Worm (Caenorhabditis elegans): ENCODE measurements around the gene rsef-1.

The rsef-1 gene

DNA sequence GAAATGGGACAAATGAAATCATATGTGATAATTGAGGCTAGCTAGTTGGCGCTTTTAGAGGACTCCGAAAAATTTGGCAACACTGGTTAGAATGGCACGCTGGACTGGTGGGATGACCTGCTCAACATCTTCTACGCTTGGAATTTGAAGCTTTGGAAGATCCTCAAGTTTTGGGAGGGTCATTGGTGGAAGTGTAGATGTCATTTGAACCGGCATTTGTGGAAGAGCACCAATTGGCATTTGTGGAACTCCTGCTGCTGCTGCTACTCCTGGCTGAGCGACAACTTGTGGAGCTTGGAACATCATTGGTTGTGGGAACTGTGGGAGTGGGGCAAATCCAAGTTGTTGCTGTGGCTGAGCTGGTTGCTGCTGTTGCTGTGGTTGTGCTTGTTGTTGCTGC, 33.3 kb upstream of the rsef-1 start:
- TF ChIP-seq nhr-28 (tag; optimal IDR thresholded peaks at IDR 0.05) (no peak), lin-32 (GFP tag; optimal IDR thresholded peaks at IDR 0.05) (no peak), ceh-43 (GFP tag; optimal IDR thresholded peaks at IDR 0.05) (no peak), unc-39 (tag; optimal IDR thresholded peaks at IDR 0.05) (no peak), tbx-8 (GFP tag; optimal IDR thresholded peaks at IDR 0.05) (no peak), blmp-1 (tag; optimal IDR thresholded peaks at IDR 0.05) (no peak), nhr-12 (tag; optimal IDR thresholded peaks at IDR 0.05) (no peak), mab-5 (tag; optimal IDR thresholded peaks at IDR 0.05) (no peak), ceh-83 (GFP tag; optimal IDR thresholded peaks at IDR 0.05) (no peak), nhr-237 (tag; optimal IDR thresholded peaks at IDR 0.05) (no peak), elt-1 (tag; optimal IDR thresholded peaks at IDR 0.05; ENCODE audit: borderline replicate concordance, insufficient read depth) (no peak), flh-1 (GFP tag; optimal IDR thresholded peaks at IDR 0.05) (no peak), ceh-39 (tag; optimal IDR thresholded peaks at IDR 0.05) (no peak)

DNA sequence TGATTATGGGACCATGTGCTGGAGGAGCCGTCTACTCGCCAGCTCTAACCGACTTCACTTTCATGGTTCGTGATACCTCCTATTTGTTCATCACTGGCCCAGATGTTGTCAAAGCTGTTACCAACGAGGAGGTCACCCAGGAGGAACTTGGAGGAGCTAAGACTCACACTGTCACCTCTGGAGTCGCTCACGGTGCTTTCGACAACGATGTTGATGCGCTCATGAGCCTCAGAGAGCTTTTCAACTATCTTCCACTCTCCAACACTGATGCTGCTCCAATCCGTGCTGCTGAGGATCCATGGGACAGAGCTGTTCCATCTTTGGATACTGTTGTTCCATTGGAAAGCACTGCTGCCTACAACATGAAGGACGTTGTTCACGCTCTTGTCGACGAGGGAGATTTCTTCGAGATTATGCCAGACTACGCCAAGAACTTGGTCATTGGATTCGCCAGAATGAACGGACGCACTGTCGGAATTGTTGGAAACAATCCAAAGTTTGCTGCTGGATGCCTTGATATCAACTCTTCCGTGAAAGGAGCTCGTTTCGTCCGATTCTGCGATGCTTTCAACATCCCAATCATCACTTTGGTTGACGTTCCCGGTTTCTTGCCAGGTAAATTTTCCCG, 32.0 kb upstream of the rsef-1 start:
- no peak for TF ChIP-seq lsy-2 (tag; optimal IDR thresholded peaks at IDR 0.05)
- TF ChIP-seq nhr-76 (tag; optimal IDR thresholded peaks at IDR 0.05): no peak
- TF ChIP-seq lin-32 (GFP tag; optimal IDR thresholded peaks at IDR 0.05): no peak
- no peak for TF ChIP-seq elt-3 (tag; optimal IDR thresholded peaks at IDR 0.05)
- no peak for TF ChIP-seq cnd-1 (tag; optimal IDR thresholded peaks at IDR 0.05)
- no peak for TF ChIP-seq ces-1 (GFP tag; optimal IDR thresholded peaks at IDR 0.05)
- TF ChIP-seq ceh-39 (tag; optimal IDR thresholded peaks at IDR 0.05): no peak
- no peak for TF ChIP-seq drap-1 (GFP tag; optimal IDR thresholded peaks at IDR 0.05)
- no peak for TF ChIP-seq nhr-237 (tag; optimal IDR thresholded peaks at IDR 0.05)

DNA sequence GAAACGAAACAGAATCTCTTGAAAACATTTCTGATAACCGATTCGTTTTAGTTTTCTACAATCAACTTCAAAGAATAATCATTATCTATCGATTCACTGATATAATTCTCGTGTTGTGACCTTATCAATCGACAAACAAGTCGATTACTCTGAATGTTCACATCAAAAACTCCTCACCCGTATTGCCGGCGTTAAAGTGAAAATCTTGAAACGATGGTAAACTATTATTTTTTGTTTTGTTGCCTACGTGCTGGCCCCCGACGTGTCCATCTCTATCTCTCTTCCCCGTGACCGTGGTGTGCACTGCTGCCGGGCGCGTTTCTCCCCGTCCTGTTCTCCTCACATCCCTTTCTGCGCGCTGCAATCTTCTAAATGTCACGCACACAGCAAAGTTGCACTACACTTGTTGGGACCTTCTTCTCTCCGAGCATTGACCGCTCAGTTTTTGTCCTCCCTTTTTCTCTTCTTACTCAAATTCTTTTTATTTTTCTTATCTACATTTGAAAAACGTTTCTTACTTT, 30.8 kb upstream of the rsef-1 start:
- TF ChIP-seq ham-2 (GFP tag; optimal IDR thresholded peaks at IDR 0.05) (no peak), lin-13 (tag; optimal IDR thresholded peaks at IDR 0.05) (no peak), nhr-12 (tag; optimal IDR thresholded peaks at IDR 0.05) (no peak), flh-1 (GFP tag; optimal IDR thresholded peaks at IDR 0.05) (no peak), bed-3 (GFP tag; optimal IDR thresholded peaks at IDR 0.05) (no peak), ceh-43 (GFP tag; optimal IDR thresholded peaks at IDR 0.05) (no peak), blmp-1 (tag; optimal IDR thresholded peaks at IDR 0.05) (no peak), hlh-1 (tag; optimal IDR thresholded peaks at IDR 0.05) (peak; percentile 41), lin-32 (GFP tag; optimal IDR thresholded peaks at IDR 0.05) (no peak), pha-4 (tag; optimal IDR thresholded peaks at IDR 0.05) (no peak), sptf-1 (tag; optimal IDR thresholded peaks at IDR 0.05) (no peak), ztf-11 (tag; optimal IDR thresholded peaks at IDR 0.05) (no peak), drap-1 (GFP tag; optimal IDR thresholded peaks at IDR 0.05) (no peak), unc-62 (GFP tag; optimal IDR thresholded peaks at IDR 0.05) (peak; percentile 21), ces-1 (GFP tag; optimal IDR thresholded peaks at IDR 0.05) (no peak), lsy-2 (tag; optimal IDR thresholded peaks at IDR 0.05) (no peak), mls-2 (tag; optimal IDR thresholded peaks at IDR 0.05) (no peak), unc-39 (tag; optimal IDR thresholded peaks at IDR 0.05) (no peak), nhr-76 (tag; optimal IDR thresholded peaks at IDR 0.05) (no peak), M03D4.4 (tag; optimal IDR thresholded peaks at IDR 0.05) (no peak), snpc-4 (tag; optimal IDR thresholded peaks at IDR 0.05) (no peak), tbx-8 (GFP tag; optimal IDR thresholded peaks at IDR 0.05) (no peak), cnd-1 (tag; optimal IDR thresholded peaks at IDR 0.05) (no peak), nhr-28 (tag; optimal IDR thresholded peaks at IDR 0.05) (no peak), zip-8 (tag; optimal IDR thresholded peaks at IDR 0.05) (no peak), ceh-39 (tag; optimal IDR thresholded peaks at IDR 0.05) (no peak), mep-1 (tag; optimal IDR thresholded peaks at IDR 0.05) (no peak), nhr-2 (tag; optimal IDR thresholded peaks at IDR 0.05) (peak; percentile 19), unc-120 (tag; optimal IDR thresholded peaks at IDR 0.05; ENCODE audit: poor library complexity, severe bottlenecking) (peak; percentile 59)

DNA sequence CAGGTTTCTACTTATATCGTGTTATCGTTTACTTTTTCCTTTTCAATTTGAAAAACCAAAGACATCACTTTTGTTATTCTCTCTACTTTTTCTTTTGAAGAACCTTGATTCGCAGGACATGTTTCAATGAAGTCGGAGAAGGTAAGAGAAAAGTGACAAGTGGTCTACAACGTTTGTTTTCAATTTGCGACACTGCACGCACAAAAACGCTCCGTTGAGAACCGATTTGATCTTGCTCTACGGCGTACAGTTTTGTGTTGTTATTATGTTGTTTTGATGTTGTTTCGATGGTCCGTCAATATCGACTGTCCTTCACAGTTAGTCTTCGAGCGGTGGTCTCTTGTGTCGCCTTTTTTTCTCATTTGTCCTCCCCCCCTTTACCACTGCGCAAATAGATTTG, 30.2 kb upstream of the rsef-1 start, which contains the start of gene pccb-1:
Gene pccb-1 (plus strand): TSS at position 127 of the 400 bp plus-strand sequence.
- TF ChIP-seq hlh-1 (tag; optimal IDR thresholded peaks at IDR 0.05) (peak; percentile 35), flh-1 (GFP tag; optimal IDR thresholded peaks at IDR 0.05) (no peak), nhr-2 (tag; optimal IDR thresholded peaks at IDR 0.05) (no peak), nhr-12 (tag; optimal IDR thresholded peaks at IDR 0.05) (no peak), elt-3 (tag; optimal IDR thresholded peaks at IDR 0.05) (no peak)

Data from whole organism, mixed stage, embryonic.